Fruit fly (Drosophila melanogaster): ENCODE data around the gene CG14834.

CG14834 gene

DNA sequence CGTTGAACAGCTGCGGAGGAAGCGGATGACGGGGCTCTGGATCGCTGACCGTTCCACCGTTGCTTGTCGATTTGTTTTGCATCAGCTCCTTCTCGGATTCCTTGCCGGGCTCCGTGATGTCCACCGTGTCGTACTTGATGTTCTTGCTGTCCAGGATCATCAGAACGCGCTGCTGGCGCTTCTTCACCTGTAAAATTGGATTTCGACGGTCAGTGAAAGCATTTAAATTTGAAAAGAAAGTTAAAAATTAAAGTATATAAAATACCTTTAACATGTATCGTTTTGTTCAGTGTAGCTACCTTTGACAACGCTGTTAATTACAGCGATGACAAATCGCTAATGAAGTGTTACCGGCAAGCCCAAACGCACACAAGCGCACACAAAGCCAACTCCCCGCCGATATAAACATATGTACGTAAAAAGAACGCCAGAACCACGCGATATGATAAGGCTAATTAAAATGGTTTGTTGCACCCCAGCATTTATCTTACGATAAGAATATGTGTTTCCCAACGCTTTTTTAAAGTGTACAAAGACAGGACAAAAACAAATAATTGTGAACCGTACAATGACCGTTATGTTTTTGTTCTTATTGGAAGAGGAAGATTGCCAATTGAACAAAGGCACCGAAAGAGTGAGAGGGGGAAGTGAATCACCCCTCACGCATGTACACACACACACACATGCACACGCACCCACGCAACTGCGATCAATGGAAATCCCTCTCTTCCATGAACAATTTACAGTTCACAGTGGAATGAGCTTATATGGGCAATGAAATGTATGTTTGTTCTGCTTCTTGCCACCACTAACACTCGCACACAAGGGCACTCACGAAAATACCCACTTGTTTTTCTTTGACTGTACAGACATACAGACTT is 21.1 kb upstream of the CG14834 start (continued):
- TF ChIP-seq Fer1 (GFP tag; optimal IDR thresholded peaks at IDR 0.05) (peak; percentile 18), zfh1 (GFP tag; IDR thresholded peaks at IDR 0.05) (peak; percentile 47; the same call in 2 of the 3 replicates), HmgD (GFP tag; optimal IDR thresholded peaks at IDR 0.05) (peak; percentile 7), Sox100B (GFP tag; optimal IDR thresholded peaks at IDR 0.05) (peak; percentile 48), caup (GFP tag; optimal IDR thresholded peaks at IDR 0.05; ENCODE audit: severe bottlenecking) (peak; percentile 17), luna (GFP tag; optimal IDR thresholded peaks at IDR 0.05) (no peak), ssp (GFP tag; IDR thresholded peaks at IDR 0.05) (no peak), D (optimal IDR thresholded peaks at IDR 0.05) (peak; percentile 84), D (GFP tag; optimal IDR thresholded peaks at IDR 0.05) (no peak), odd (GFP tag; optimal IDR thresholded peaks at IDR 0.05) (no peak), CG18011 (GFP tag; optimal IDR thresholded peaks at IDR 0.05) (no peak), unc-4 (GFP tag; IDR thresholded peaks at IDR 0.05; ENCODE audit: partially characterized antibody) (0 out of 2 replicates have a peak, but pooled peaks have one; percentile 30), CG8388 (GFP tag; optimal IDR thresholded peaks at IDR 0.05) (no peak), CG18262 (tag; optimal IDR thresholded peaks at IDR 0.05) (peak; percentile 18), jing (GFP tag; optimal IDR thresholded peaks at IDR 0.05) (no peak), Nf-YB (GFP tag; optimal IDR thresholded peaks at IDR 0.05) (no peak), CG31441 (GFP tag; IDR thresholded peaks at IDR 0.05) (peak; percentile 42), Awh (GFP tag; IDR thresholded peaks at IDR 0.05) (no peak), Doc3 (GFP tag; IDR thresholded peaks at IDR 0.05; ENCODE audit: partially characterized antibody) (no peak), sim (GFP tag; IDR thresholded peaks at IDR 0.05) (no peak), Ets65A (GFP tag) (peak; percentile 71), CG4730 (GFP tag; IDR thresholded peaks at IDR 0.05) (no peak), ase (GFP tag; IDR thresholded peaks at IDR 0.05) (no peak), hkb (optimal IDR thresholded peaks at IDR 0.05) (no peak), hkb (GFP tag; IDR thresholded peaks at IDR 0.05) (peak; percentile 43), CG4617 (GFP tag; optimal IDR thresholded peaks at IDR 0.05; ENCODE audit: borderline replicate concordance) (no peak), gem (tag; optimal IDR thresholded peaks at IDR 0.05) (peak; percentile 58), jigr1 (GFP tag; IDR thresholded peaks at IDR 0.05) (no peak), pzg (GFP tag; optimal IDR thresholded peaks at IDR 0.05) (peak; percentile 18), cas (GFP tag; IDR thresholded peaks at IDR 0.05) (no peak), tap (tag; optimal IDR thresholded peaks at IDR 0.05) (peak; percentile 29), Hsf (GFP tag; optimal IDR thresholded peaks at IDR 0.05) (peak; percentile 7), CG32767 (GFP tag; IDR thresholded peaks at IDR 0.05) (peak; percentile 42; the same call in 1 of the 2 replicates), gcm2 (GFP tag; optimal IDR thresholded peaks at IDR 0.05) (no peak), crol (GFP tag; IDR thresholded peaks at IDR 0.05) (peak; percentile 86; the same call in 1 of the 2 replicates), CG4360 (GFP tag; IDR thresholded peaks at IDR 0.05) (no peak), pan (optimal IDR thresholded peaks at IDR 0.05) (no peak), pan (GFP tag; optimal IDR thresholded peaks at IDR 0.05 in 1 of 2, IDR thresholded peaks at IDR 0.05 in 1 of 2) (peak in 1 of 2 experiments; percentile 32), inv (GFP tag; IDR thresholded peaks at IDR 0.05; ENCODE audit: partially characterized antibody) (no peak), CG18599 (GFP tag; optimal IDR thresholded peaks at IDR 0.05) (peak; percentile 53), CG7271 (tag; optimal IDR thresholded peaks at IDR 0.05) (no peak), Hmr (GFP tag; optimal IDR thresholded peaks at IDR 0.05) (peak; percentile 31), MTF-1 (GFP tag; optimal IDR thresholded peaks at IDR 0.05; ENCODE audit: borderline replicate concordance) (no peak), CG3407 (GFP tag; optimal IDR thresholded peaks at IDR 0.05) (no peak), CG10267 (tag; optimal IDR thresholded peaks at IDR 0.05) (no peak), Meics (GFP tag; optimal IDR thresholded peaks at IDR 0.05) (peak; percentile 50), ERR (GFP tag; optimal IDR thresholded peaks at IDR 0.05) (no peak), pita (GFP tag; optimal IDR thresholded peaks at IDR 0.05) (no peak), kah (GFP tag; optimal IDR thresholded peaks at IDR 0.05) (peak; percentile 98)
